Worm (Caenorhabditis elegans): ENCODE results near the gene F47G3.3.

F47G3.3 gene

ce11 chrX:2386922-2387566, 11.3 kb downstream of the F47G3.3 start:
- TF ChIP-seq ceh-39 (tag; optimal IDR thresholded peaks at IDR 0.05) = no peak
- TF ChIP-seq flh-1 (GFP tag; optimal IDR thresholded peaks at IDR 0.05) = no peak
- no peak for TF ChIP-seq pha-4 (tag; optimal IDR thresholded peaks at IDR 0.05)
- TF ChIP-seq unc-120 (tag; optimal IDR thresholded peaks at IDR 0.05; ENCODE audit: poor library complexity, severe bottlenecking) = no peak
- no peak for TF ChIP-seq unc-62 (GFP tag; optimal IDR thresholded peaks at IDR 0.05)
- no peak for TF ChIP-seq M03D4.4 (tag; optimal IDR thresholded peaks at IDR 0.05)
- TF ChIP-seq lin-32 (GFP tag; optimal IDR thresholded peaks at IDR 0.05) = no peak
- TF ChIP-seq hlh-1 (tag; optimal IDR thresholded peaks at IDR 0.05) = no peak
- no peak for TF ChIP-seq ham-2 (GFP tag; optimal IDR thresholded peaks at IDR 0.05)
- TF ChIP-seq mep-1 (tag; optimal IDR thresholded peaks at IDR 0.05) = no peak
- no peak for TF ChIP-seq bed-3 (GFP tag; optimal IDR thresholded peaks at IDR 0.05)
- no peak for TF ChIP-seq nhr-237 (tag; optimal IDR thresholded peaks at IDR 0.05)
- no peak for TF ChIP-seq mab-5 (tag; optimal IDR thresholded peaks at IDR 0.05)
- TF ChIP-seq elt-1 (tag; optimal IDR thresholded peaks at IDR 0.05; ENCODE audit: borderline replicate concordance, insufficient read depth) = no peak
- TF ChIP-seq ceh-43 (GFP tag; optimal IDR thresholded peaks at IDR 0.05) = no peak
- no peak for TF ChIP-seq blmp-1 (tag; optimal IDR thresholded peaks at IDR 0.05)
- TF ChIP-seq tbx-8 (GFP tag; optimal IDR thresholded peaks at IDR 0.05) = no peak

ce11 chrX:2394983-2395382, 19.2 kb downstream of the F47G3.3 start, which contains the start of gene C43H6.6:
C43H6.6 (plus strand) TSS chrX:2395283.
- no peak for TF ChIP-seq unc-120 (tag; optimal IDR thresholded peaks at IDR 0.05; ENCODE audit: poor library complexity, severe bottlenecking)
- no peak for TF ChIP-seq hlh-1 (tag; optimal IDR thresholded peaks at IDR 0.05)
- TF ChIP-seq nhr-28 (tag; optimal IDR thresholded peaks at IDR 0.05) = no peak
- no peak for TF ChIP-seq ces-1 (GFP tag; optimal IDR thresholded peaks at IDR 0.05)
- TF ChIP-seq mls-2 (tag; optimal IDR thresholded peaks at IDR 0.05) = no peak
- no peak for TF ChIP-seq zip-8 (tag; optimal IDR thresholded peaks at IDR 0.05)
- no peak for TF ChIP-seq ceh-83 (GFP tag; optimal IDR thresholded peaks at IDR 0.05)

DNA sequence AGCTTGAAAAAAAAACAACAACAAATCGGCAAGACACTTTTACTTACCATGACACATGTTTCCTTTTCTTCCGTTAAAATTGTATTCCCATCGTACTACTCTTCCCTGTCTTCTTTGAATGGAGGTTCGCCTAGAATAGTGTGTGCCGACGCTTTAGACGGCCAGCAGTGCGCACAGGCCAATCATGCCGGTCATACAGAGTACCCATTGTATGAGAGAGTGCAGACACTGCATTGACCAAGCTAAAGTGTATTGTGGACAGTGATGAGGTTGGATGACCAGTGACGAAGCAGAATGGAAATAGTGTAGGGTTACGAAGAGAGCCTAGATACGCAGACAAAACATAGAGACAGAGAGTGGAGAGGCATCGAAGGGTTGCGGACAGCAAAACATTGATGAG, 26.1 kb downstream of the F47G3.3 start, which contains the start of gene dhhc-9:
TSS of gene dhhc-9 (minus strand) at position 154 of the 400 bp plus-strand sequence.
- TF ChIP-seq flh-1 (GFP tag; optimal IDR thresholded peaks at IDR 0.05) (no peak), lin-13 (tag; optimal IDR thresholded peaks at IDR 0.05) (no peak), nhr-76 (tag; optimal IDR thresholded peaks at IDR 0.05) (no peak), nhr-28 (tag; optimal IDR thresholded peaks at IDR 0.05) (no peak), cnd-1 (tag; optimal IDR thresholded peaks at IDR 0.05) (peak; percentile 39), pha-4 (tag; optimal IDR thresholded peaks at IDR 0.05) (peak; percentile 31), mls-2 (tag; optimal IDR thresholded peaks at IDR 0.05) (peak; percentile 70), nhr-237 (tag; optimal IDR thresholded peaks at IDR 0.05) (no peak), unc-62 (GFP tag; optimal IDR thresholded peaks at IDR 0.05) (no peak), ham-2 (GFP tag; optimal IDR thresholded peaks at IDR 0.05) (peak; percentile 70), unc-39 (tag; optimal IDR thresholded peaks at IDR 0.05) (no peak), ces-1 (GFP tag; optimal IDR thresholded peaks at IDR 0.05) (peak; percentile 76), mep-1 (tag; optimal IDR thresholded peaks at IDR 0.05) (peak; percentile 14), unc-120 (tag; optimal IDR thresholded peaks at IDR 0.05; ENCODE audit: poor library complexity, severe bottlenecking) (peak; percentile 17), mab-5 (tag; optimal IDR thresholded peaks at IDR 0.05) (no peak), lin-32 (GFP tag; optimal IDR thresholded peaks at IDR 0.05) (no peak), ceh-43 (GFP tag; optimal IDR thresholded peaks at IDR 0.05) (no peak), sem-2 (GFP tag; optimal IDR thresholded peaks at IDR 0.05) (no peak), bed-3 (GFP tag; optimal IDR thresholded peaks at IDR 0.05) (no peak), tbx-8 (GFP tag; optimal IDR thresholded peaks at IDR 0.05) (no peak), lsy-2 (tag; optimal IDR thresholded peaks at IDR 0.05) (no peak), ceh-39 (tag; optimal IDR thresholded peaks at IDR 0.05) (no peak), blmp-1 (tag; optimal IDR thresholded peaks at IDR 0.05) (no peak), M03D4.4 (tag; optimal IDR thresholded peaks at IDR 0.05) (no peak), hlh-1 (tag; optimal IDR thresholded peaks at IDR 0.05) (no peak), nhr-2 (tag; optimal IDR thresholded peaks at IDR 0.05) (peak; percentile 28), drap-1 (GFP tag; optimal IDR thresholded peaks at IDR 0.05) (no peak), zip-8 (tag; optimal IDR thresholded peaks at IDR 0.05) (no peak), elt-3 (tag; optimal IDR thresholded peaks at IDR 0.05) (no peak), elt-1 (tag; optimal IDR thresholded peaks at IDR 0.05; ENCODE audit: borderline replicate concordance, insufficient read depth) (no peak), ztf-11 (tag; optimal IDR thresholded peaks at IDR 0.05) (no peak), ceh-83 (GFP tag; optimal IDR thresholded peaks at IDR 0.05) (no peak), sptf-1 (tag; optimal IDR thresholded peaks at IDR 0.05) (peak; percentile 41), snpc-4 (tag; optimal IDR thresholded peaks at IDR 0.05) (no peak), nhr-12 (tag; optimal IDR thresholded peaks at IDR 0.05) (no peak)
